Worm (Caenorhabditis elegans): ENCODE data around the gene msp-31.

- no peak for TF ChIP-seq nhr-237 (tag; optimal IDR thresholded peaks at IDR 0.05)
- no peak for TF ChIP-seq nhr-28 (tag; optimal IDR thresholded peaks at IDR 0.05)
- no peak for TF ChIP-seq mab-5 (tag; optimal IDR thresholded peaks at IDR 0.05)
- TF ChIP-seq unc-62 (GFP tag; optimal IDR thresholded peaks at IDR 0.05): no peak
- TF ChIP-seq tbx-8 (GFP tag; optimal IDR thresholded peaks at IDR 0.05): no peak
- no peak for TF ChIP-seq lin-13 (tag; optimal IDR thresholded peaks at IDR 0.05)
- TF ChIP-seq pha-4 (tag; optimal IDR thresholded peaks at IDR 0.05): no peak
- TF ChIP-seq mep-1 (tag; optimal IDR thresholded peaks at IDR 0.05): no peak
- no peak for TF ChIP-seq lsy-2 (tag; optimal IDR thresholded peaks at IDR 0.05)
- TF ChIP-seq nhr-12 (tag; optimal IDR thresholded peaks at IDR 0.05): no peak
Observed at ce11 chrII:4945695-4946094, 29.3 kb upstream of the msp-31 start, which contains the start of the genes gldi-11 and ZK546.2.

Data from whole organism, mixed stage, embryonic.